Worm (Caenorhabditis elegans): Measurements from ENCODE around the gene cut-2.

DNA sequence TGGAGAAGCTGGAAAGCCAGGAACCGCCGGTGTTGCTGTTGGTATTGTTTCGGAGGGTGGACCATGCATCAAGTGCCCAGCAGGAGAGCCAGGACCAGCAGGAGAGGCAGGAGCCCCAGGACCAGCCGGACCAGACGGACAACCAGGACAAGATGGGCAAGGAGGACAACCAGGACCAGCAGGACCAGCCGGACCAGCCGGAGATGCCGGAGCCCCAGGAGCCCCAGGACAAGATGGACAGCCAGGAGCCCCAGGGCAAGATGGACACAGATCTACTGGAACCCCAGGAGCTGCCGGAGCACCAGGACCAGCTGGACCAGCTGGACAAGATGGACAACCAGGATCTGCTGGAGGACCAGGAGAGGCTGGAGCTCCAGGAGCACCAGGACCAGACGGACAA, 28.1 kb downstream of the cut-2 start:
- TF ChIP-seq pha-4 (tag; optimal IDR thresholded peaks at IDR 0.05) (no peak), aly-2 (tag; optimal IDR thresholded peaks at IDR 0.05) (no peak), elt-1 (tag; optimal IDR thresholded peaks at IDR 0.05) (no peak), nhr-76 (tag; optimal IDR thresholded peaks at IDR 0.05) (no peak), mdl-1 (tag; optimal IDR thresholded peaks at IDR 0.05) (no peak)

Data from whole organism, L3 larva.